Fruit fly (Drosophila melanogaster) whole organism, embryonic: Measurements from ENCODE around the gene CG31064.
A peak's percentile ranks its signal among the peaks of the same experiment; 100 is the strongest.

Source experiments
- BEAF-32 ChIP-seq: fragments of 200-800 bp; sonication (Bioruptor generic); optimal IDR thresholded peaks from 3 replicates; lab custom pipeline; 2017; ENCODE audit warnings: missing biosample characterization, missing genetic modification characterization, mild to moderate bottlenecking, moderate library complexity, missing genetic modification reagents
- CG10979 ChIP-seq: fragments of 200-800 bp; sonication (Bioruptor generic); optimal IDR thresholded peaks from 2 replicates; lab custom pipeline; 2018; ENCODE audit warnings: missing biosample characterization, mild to moderate bottlenecking, missing genetic modification characterization, moderate library complexity
- CG13424 ChIP-seq: fragments of 200-800 bp; sonication (Bioruptor generic); optimal IDR thresholded peaks from 2 replicates; lab custom pipeline; 2019; ENCODE audit warnings: missing biosample characterization, mild to moderate bottlenecking, missing genetic modification characterization, moderate library complexity
- CG14710 ChIP-seq: fragments of 200-800 bp; sonication (Bioruptor generic); optimal IDR thresholded peaks from 3 replicates; lab custom pipeline; 2019; ENCODE audit warnings: missing biosample characterization, mild to moderate bottlenecking, missing genetic modification characterization, moderate library complexity
- CG17186 ChIP-seq: fragments of 200-800 bp; sonication (Bioruptor generic); optimal IDR thresholded peaks from 3 replicates; lab custom pipeline; 2017; ENCODE audit warnings: missing biosample characterization, missing genetic modification reagents, missing genetic modification characterization
- CG17361 ChIP-seq: fragments of 200-800 bp; sonication (Bioruptor generic); IDR thresholded peaks from 3 replicates; pipeline ENCODE4 v1.3.6; 2022; ENCODE audit warnings: missing biosample characterization, missing genetic modification characterization
- CG18476 ChIP-seq: fragments of 200-800 bp; sonication (Bioruptor generic); optimal IDR thresholded peaks from 2 replicates; lab custom pipeline; 2016; ENCODE audit warnings: missing biosample characterization, mild to moderate bottlenecking, missing genetic modification characterization
- CG2678 ChIP-seq: fragments of 200-800 bp; sonication (Bioruptor generic); optimal IDR thresholded peaks from 3 replicates; lab custom pipeline; 2019; ENCODE audit warnings: missing biosample characterization, mild to moderate bottlenecking, missing genetic modification characterization, moderate library complexity
- CG2712 ChIP-seq: fragments of 200-800 bp; optimal IDR thresholded peaks from 3 replicates; lab custom pipeline; 2019; ENCODE audit warnings: missing biosample characterization, mild to moderate bottlenecking, missing genetic modification characterization, moderate library complexity
- CG31441 ChIP-seq: fragments of 200-800 bp; sonication (Bioruptor generic); IDR thresholded peaks from 2 replicates; pipeline ENCODE4 v1.3.6; 2022; ENCODE audit warnings: missing biosample characterization, missing genetic modification characterization
- CG32772 ChIP-seq: fragments of 200-800 bp; sonication (Bioruptor generic); IDR thresholded peaks from 2 replicates; pipeline ENCODE4 v1.3.6; 2022; ENCODE audit warnings: missing biosample characterization, missing genetic modification characterization
- CG4820 ChIP-seq: fragments of 200-800 bp; sonication (Bioruptor generic); optimal IDR thresholded peaks from 3 replicates; lab custom pipeline; 2016; ENCODE audit warnings: missing biosample characterization, missing genetic modification characterization
- CG5245 ChIP-seq: fragments of 200-800 bp; sonication (Bioruptor generic); optimal IDR thresholded peaks from 3 replicates; lab custom pipeline; 2016; ENCODE audit warnings: missing biosample characterization, missing genetic modification characterization
- CG6254 ChIP-seq: fragments of 200-800 bp; sonication (Bioruptor generic); optimal IDR thresholded peaks from 3 replicates; lab custom pipeline; 2017; ENCODE audit warnings: mild to moderate bottlenecking, missing biosample characterization, missing genetic modification reagents, missing genetic modification characterization
- CG7357 ChIP-seq: fragments of 200-800 bp; sonication (Bioruptor generic); IDR thresholded peaks from 3 replicates; pipeline ENCODE4 v1.3.6; 2022; ENCODE audit warnings: missing biosample characterization, missing genetic modification characterization
- CG9727 ChIP-seq: fragments of 200-800 bp; sonication (Bioruptor generic); optimal IDR thresholded peaks from 3 replicates; lab custom pipeline; 2017; ENCODE audit warnings: missing biosample characterization, mild to moderate bottlenecking, missing genetic modification characterization
- Elba2 ChIP-seq: fragments of 200-800 bp; sonication (Bioruptor generic); optimal IDR thresholded peaks from 3 replicates; lab custom pipeline; 2016; ENCODE audit warnings: missing biosample characterization, missing genetic modification characterization
- Hr78 ChIP-seq, 2 experiments: fragments of 200-800 bp in 1 of 2; fragments of >200 bp in 1 of 2; sonication (Bioruptor generic) in 1 of 2; optimal IDR thresholded peaks; 2 replicates each; lab custom pipeline; 2017 to 2019; ENCODE audit warnings: missing biosample characterization in 2 of 2, missing genetic modification characterization in 2 of 2, mild to moderate bottlenecking in 1 of 2, moderate library complexity in 1 of 2
- NC2α ChIP-seq: fragments of 200-800 bp; sonication (Bioruptor generic); optimal IDR thresholded peaks from 2 replicates; lab custom pipeline; 2016; ENCODE audit warnings: missing biosample characterization, missing genetic modification characterization
- Oli ChIP-seq: fragments of 200-800 bp; sonication (Bioruptor generic); optimal IDR thresholded peaks from 2 replicates; lab custom pipeline; 2018; ENCODE audit warnings: missing biosample characterization, mild to moderate bottlenecking, missing genetic modification characterization, moderate library complexity
- Pdp1 ChIP-seq, 2 experiments: fragments of 200-800 bp; sonication (Bioruptor generic); optimal IDR thresholded peaks; 3 replicates each; lab custom pipeline; 2016; ENCODE audit warnings: missing biosample characterization in 2 of 2, missing genetic modification characterization in 2 of 2, mild to moderate bottlenecking in 1 of 2, moderate library complexity in 1 of 2
- Ptx1 ChIP-seq: fragments of 200-800 bp; sonication (Bioruptor generic); IDR thresholded peaks from 2 replicates; pipeline ENCODE4 v1.3.6; 2022; ENCODE audit warnings: missing biosample characterization, missing genetic modification characterization
- Sox100B ChIP-seq: fragments of 200-800 bp; sonication (Bioruptor generic); optimal IDR thresholded peaks from 3 replicates; lab custom pipeline; 2018; ENCODE audit warnings: missing biosample characterization, mild to moderate bottlenecking, missing genetic modification characterization
- Vsx1 ChIP-seq: fragments of 200-800 bp; sonication (Bioruptor generic); optimal IDR thresholded peaks from 2 replicates; lab custom pipeline; 2017; ENCODE audit warnings: missing biosample characterization, mild to moderate bottlenecking, missing genetic modification characterization, missing genetic modification reagents
- ara ChIP-seq: fragments of 200-800 bp; sonication (Bioruptor generic); IDR thresholded peaks from 2 replicates; pipeline ENCODE4 v1.3.6; 2022; ENCODE audit warnings: missing biosample characterization, missing genetic modification characterization
- bcd ChIP-seq: fragments of 200-800 bp; sonication (Bioruptor generic); optimal IDR thresholded peaks from 2 replicates; lab custom pipeline; 2017; ENCODE audit warnings: missing biosample characterization, mild to moderate bottlenecking, missing genetic modification characterization
- ci ChIP-seq: fragments of 200-800 bp; sonication (Bioruptor generic); IDR thresholded peaks from 3 replicates; pipeline ENCODE4 v1.3.6; 2022; ENCODE audit warnings: missing biosample characterization, missing genetic modification characterization
- dmrt11E ChIP-seq: fragments of 200-800 bp; sonication (Bioruptor generic); optimal IDR thresholded peaks from 3 replicates; lab custom pipeline; 2018; ENCODE audit warnings: missing biosample characterization, mild to moderate bottlenecking, missing genetic modification characterization, moderate library complexity
- grau ChIP-seq: fragments of 200-800 bp; optimal IDR thresholded peaks from 3 replicates; lab custom pipeline; 2019; ENCODE audit warnings: missing biosample characterization, mild to moderate bottlenecking, missing genetic modification characterization, moderate library complexity
- gsb-n ChIP-seq: fragments of 200-800 bp; sonication (Bioruptor generic); optimal IDR thresholded peaks from 3 replicates; lab custom pipeline; 2018; ENCODE audit warnings: missing biosample characterization, mild to moderate bottlenecking, missing genetic modification characterization
- gt ChIP-seq: fragments of 200-800 bp; sonication (Bioruptor generic); IDR thresholded peaks from 2 replicates; pipeline ENCODE4 v1.3.6; 2022; ENCODE audit warnings: missing biosample characterization, missing genetic modification characterization
- ind ChIP-seq: fragments of 200-800 bp; sonication (Bioruptor generic); optimal IDR thresholded peaks from 3 replicates; lab custom pipeline; 2016; ENCODE audit warnings: missing biosample characterization, missing genetic modification characterization
- lab ChIP-seq: fragments of 200-800 bp; sonication (Bioruptor generic); optimal IDR thresholded peaks from 3 replicates; lab custom pipeline; 2017; ENCODE audit warnings: missing biosample characterization, missing genetic modification characterization, mild to moderate bottlenecking, moderate library complexity, missing genetic modification reagents
- lbe ChIP-seq: fragments of 200-800 bp; sonication (Bioruptor generic); optimal IDR thresholded peaks from 2 replicates; lab custom pipeline; 2016; ENCODE audit warnings: missing biosample characterization, mild to moderate bottlenecking, missing genetic modification characterization
- lmd ChIP-seq: fragments of 200-800 bp; sonication (Bioruptor generic); IDR thresholded peaks from 2 replicates; pipeline ENCODE4 v1.3.6; 2022; ENCODE audit warnings: missing biosample characterization, missing genetic modification characterization
- nerfin-1 ChIP-seq: fragments of 200-800 bp; sonication (Bioruptor generic); optimal IDR thresholded peaks from 3 replicates; lab custom pipeline; 2019; ENCODE audit warnings: missing biosample characterization, mild to moderate bottlenecking, missing genetic modification characterization, moderate library complexity
- nmo ChIP-seq: fragments of 200-800 bp; sonication (Bioruptor generic); optimal IDR thresholded peaks from 2 replicates; lab custom pipeline; 2018; ENCODE audit warnings: missing biosample characterization, mild to moderate bottlenecking, missing genetic modification characterization, moderate library complexity
- oc ChIP-seq: fragments of 200-800 bp; sonication (Bioruptor generic); optimal IDR thresholded peaks from 2 replicates; lab custom pipeline; 2018; ENCODE audit warnings: missing biosample characterization, mild to moderate bottlenecking, missing genetic modification characterization, moderate library complexity
- pfk ChIP-seq: fragments of 200-800 bp; sonication (Bioruptor generic); optimal IDR thresholded peaks from 2 replicates; lab custom pipeline; 2018; ENCODE audit warnings: missing biosample characterization, mild to moderate bottlenecking, missing genetic modification characterization, moderate library complexity
- psq ChIP-seq: fragments of 200-800 bp; sonication (Bioruptor generic); optimal IDR thresholded peaks from 2 replicates; lab custom pipeline; 2017; ENCODE audit warnings: missing biosample characterization, missing genetic modification characterization
- row ChIP-seq: fragments of 200-800 bp; sonication (Bioruptor generic); IDR thresholded peaks from 3 replicates; pipeline ENCODE4 v1.3.6; 2022; ENCODE audit warnings: missing biosample characterization, missing genetic modification characterization
- scrt ChIP-seq: fragments of 200-800 bp; sonication (Bioruptor generic); optimal IDR thresholded peaks from 2 replicates; lab custom pipeline; 2018; ENCODE audit warnings: missing biosample characterization, mild to moderate bottlenecking, missing genetic modification characterization, moderate library complexity
- sd ChIP-seq: fragments of 200-800 bp; sonication (Bioruptor generic); optimal IDR thresholded peaks from 3 replicates; lab custom pipeline; 2018; ENCODE audit warnings: missing biosample characterization, mild to moderate bottlenecking, missing genetic modification characterization, moderate library complexity
- slbo ChIP-seq: fragments of 200-800 bp; sonication (Bioruptor generic); IDR thresholded peaks from 2 replicates; pipeline ENCODE4 v1.3.6; 2022; ENCODE audit warnings: missing biosample characterization, missing genetic modification characterization
- vvl ChIP-seq: fragments of 200-800 bp; sonication (Bioruptor generic); IDR thresholded peaks from 2 replicates; pipeline ENCODE4 v1.3.6; 2022; ENCODE audit warnings: missing biosample characterization, missing genetic modification characterization
- wor ChIP-seq: fragments of 200-800 bp; sonication (Bioruptor generic); IDR thresholded peaks from 2 replicates; pipeline ENCODE4 v1.3.6; 2022; ENCODE audit warnings: missing biosample characterization, missing genetic modification characterization
- zen ChIP-seq: fragments of 200-800 bp; sonication (Bioruptor generic); optimal IDR thresholded peaks from 3 replicates; lab custom pipeline; 2018; ENCODE audit warnings: missing biosample characterization, mild to moderate bottlenecking, missing genetic modification characterization, moderate library complexity

Gene CG31064

DNA sequence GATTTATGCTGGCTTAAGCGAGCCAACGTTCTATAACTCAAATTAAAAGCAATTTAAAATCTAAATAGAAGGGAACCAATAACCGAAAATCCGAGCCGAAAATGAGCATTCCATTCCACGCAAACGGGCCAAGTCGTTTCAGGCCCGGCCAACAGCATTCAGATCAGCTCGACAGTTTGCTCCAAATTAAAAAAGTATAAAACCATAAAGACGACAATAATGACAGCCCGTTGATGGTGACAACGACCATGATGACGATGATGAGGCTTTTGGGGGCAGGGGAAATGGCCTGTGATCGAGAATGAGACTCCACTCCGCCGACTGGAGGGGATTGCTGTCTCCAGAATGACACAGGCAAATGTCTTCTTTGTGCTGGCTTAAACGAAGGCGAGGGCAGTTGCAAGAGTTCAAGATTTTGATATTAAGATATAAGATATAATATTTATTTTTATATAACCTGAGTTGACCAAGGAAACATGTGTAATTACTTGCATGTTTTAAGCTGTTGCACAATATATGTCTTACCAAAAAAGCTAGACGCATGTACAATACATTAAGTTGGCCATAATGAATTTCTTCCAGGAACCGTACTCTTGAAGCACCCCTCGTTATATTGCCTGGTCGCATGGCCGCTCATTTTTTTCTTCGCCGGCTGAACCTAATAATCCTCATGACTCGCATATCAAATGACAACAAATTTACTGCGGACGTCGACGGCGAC, 34.0 kb downstream of the CG31064 start (continued):
- TF ChIP-seq lmd (GFP tag; lab: Robert Waterston, UW), result 0 out of 2 replicates have a peak, but pooled peaks have one; percentile 20
- peak; percentile 50 for TF ChIP-seq CG14710 (tag; lab: Kevin White, UChicago)
- 0 out of 2 replicates have a peak, but pooled peaks have one; percentile 15 for TF ChIP-seq vvl (GFP tag; lab: Robert Waterston, UW)
- TF ChIP-seq grau (tag; lab: Kevin White, UChicago), result peak; percentile 19
- peak; percentile 28 for TF ChIP-seq gsb-n
- peak; percentile 66 for TF ChIP-seq CG2712 (tag; lab: Kevin White, UChicago)
- TF ChIP-seq slbo (GFP tag; lab: Robert Waterston, UW), result peak; percentile 30; the same call in 1 of the 2 replicates
- TF ChIP-seq BEAF-32 (GFP tag; lab: Kevin White, UChicago), result no peak
- peak in 1 of 2 experiments; percentile 15 for TF ChIP-seq Hr78 (GFP tag; optimal IDR thresholded peaks at IDR 0.05; lab: Kevin White, UChicago)
- peak; percentile 35 for TF ChIP-seq CG9727 (GFP tag; lab: Kevin White, UChicago)
- TF ChIP-seq sd (tag; lab: Kevin White, UChicago), result peak; percentile 1
- TF ChIP-seq ci (GFP tag; lab: Robert Waterston, UW), result 0 out of 3 replicates have a peak, but pooled peaks have one; percentile 13
- TF ChIP-seq bcd (GFP tag; lab: Kevin White, UChicago), result peak; percentile 25
- no peak for TF ChIP-seq NC2α
- TF ChIP-seq CG17361 (GFP tag; lab: Robert Waterston, UW), result 0 out of 3 replicates have a peak, but pooled peaks have one; percentile 19
- TF ChIP-seq wor (GFP tag; lab: Robert Waterston, UW), result peak; percentile 12; the same call in 1 of the 2 replicates
- peak; percentile 78 for TF ChIP-seq row
- TF ChIP-seq pfk (GFP tag; lab: Kevin White, UChicago), result no peak
- TF ChIP-seq CG32772 (GFP tag; lab: Robert Waterston, UW), result 0 out of 2 replicates have a peak, but pooled peaks have one; percentile 11
- TF ChIP-seq gt (GFP tag; lab: Robert Waterston, UW), result no peak
- TF ChIP-seq zen (tag; lab: Kevin White, UChicago), result peak; percentile 33
- TF ChIP-seq lbe (GFP tag; lab: Kevin White, UChicago), result peak; percentile 3
- TF ChIP-seq nmo (GFP tag; lab: Kevin White, UChicago), result peak; percentile 29
- TF ChIP-seq CG13424 (tag; lab: Kevin White, UChicago), result peak; percentile 0
- no peak for TF ChIP-seq CG17186
- peak; percentile 62 for TF ChIP-seq CG10979 (tag; lab: Kevin White, UChicago)
- TF ChIP-seq nerfin-1 (tag; lab: Kevin White, UChicago), result peak; percentile 22
- TF ChIP-seq psq (GFP tag; lab: Kevin White, UChicago), result no peak
- TF ChIP-seq Vsx1 (GFP tag; lab: Kevin White, UChicago), result no peak
- peak; percentile 30 for TF ChIP-seq Oli (tag; lab: Kevin White, UChicago)
- TF ChIP-seq ara (GFP tag; lab: Robert Waterston, UW), result peak; percentile 58
- TF ChIP-seq Sox100B (GFP tag; lab: Kevin White, UChicago), result peak; percentile 33
- TF ChIP-seq oc (tag; lab: Kevin White, UChicago), result peak; percentile 52
- no peak for TF ChIP-seq Elba2 (GFP tag; lab: Kevin White, UChicago)
- peak; percentile 5 for TF ChIP-seq CG5245 (GFP tag; lab: Kevin White, UChicago)
- 0 out of 3 replicates have a peak, but pooled peaks have one; percentile 27 for TF ChIP-seq CG7357
- TF ChIP-seq dmrt11E (tag; lab: Kevin White, UChicago), result peak; percentile 61
- 0 out of 2 replicates have a peak, but pooled peaks have one; percentile 13 for TF ChIP-seq Ptx1 (GFP tag; lab: Robert Waterston, UW)
- TF ChIP-seq lab (GFP tag; lab: Kevin White, UChicago), result peak; percentile 9
- peak; percentile 31 for TF ChIP-seq CG2678 (tag; lab: Kevin White, UChicago)
- peak; percentile 41 for TF ChIP-seq CG6254 (GFP tag; lab: Kevin White, UChicago)
- TF ChIP-seq Pdp1 (GFP tag; optimal IDR thresholded peaks at IDR 0.05; lab: Kevin White, UChicago), result no peak
- peak; percentile 14 for TF ChIP-seq ind
- TF ChIP-seq scrt (GFP tag; lab: Kevin White, UChicago), result peak; percentile 10
- peak; percentile 5 for TF ChIP-seq CG4820 (GFP tag; lab: Kevin White, UChicago)
- TF ChIP-seq CG31441 (GFP tag; lab: Robert Waterston, UW), result peak; percentile 60
- peak; percentile 96 for TF ChIP-seq CG18476
